Worm (Caenorhabditis elegans): ENCODE results near the gene srt-39.

DNA sequence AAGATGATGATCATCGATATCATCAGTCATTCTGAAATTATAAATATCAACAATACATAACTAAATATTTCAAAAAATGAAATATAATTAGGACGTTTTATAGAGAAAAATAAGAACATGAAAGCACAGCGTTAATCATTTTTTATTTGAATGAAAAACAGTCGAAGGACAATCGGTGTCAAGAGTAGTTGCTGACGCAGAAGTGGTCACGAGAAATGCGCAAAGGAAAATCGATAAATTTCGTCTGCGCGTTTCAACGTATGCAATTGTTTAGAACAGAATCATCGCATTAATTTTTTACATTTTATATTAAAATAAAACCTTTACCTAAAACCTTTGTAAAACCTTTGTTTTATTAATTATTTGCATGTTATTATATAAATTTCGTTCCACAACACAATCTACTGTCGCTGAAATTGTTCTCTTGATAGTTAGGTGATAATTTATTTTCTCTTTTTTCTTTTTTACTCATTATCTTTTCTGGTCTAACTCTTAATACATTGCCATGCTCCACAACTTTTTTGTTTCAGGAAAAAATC, 13.1 kb downstream of the srt-39 start, which contains the start of the genes W04D2.4 and rbm-25:
- no peak for TF ChIP-seq ref-1 (GFP tag; conservative IDR thresholded peaks at IDR 0.05)
- TF ChIP-seq T22C8.4 (GFP tag; IDR thresholded peaks at IDR 0.05): peak; percentile 94
- no peak for TF ChIP-seq klf-2 (GFP tag; conservative IDR thresholded peaks at IDR 0.05)
- TF ChIP-seq flt-1 (GFP tag; IDR thresholded peaks at IDR 0.05): no peak
